Worm (Caenorhabditis elegans) whole organism, L1 larva: Measurements from ENCODE around the gene ilys-6.

Experiments used
- F16B12.6 ChIP-seq: fragments of 150-350 bp; optimal IDR thresholded peaks from 2 replicates; lab custom pipeline; 2014; ENCODE audit warnings: missing biosample characterization, missing genetic modification characterization
- aly-2 ChIP-seq: fragments of 150-350 bp; optimal IDR thresholded peaks from 2 replicates; lab custom pipeline; 2014; ENCODE audit warnings: missing biosample characterization, missing genetic modification characterization
- ceh-82 ChIP-seq, 3 experiments: fragments of 150-350 bp in 1 of 3; sonication (generic microtip) in 2 of 3; optimal IDR thresholded peaks; 2 replicates each; lab custom pipeline; 2014 to 2017; ENCODE audit warnings: missing biosample characterization in 3 of 3, missing genetic modification characterization in 3 of 3
- dpl-1 ChIP-seq, 3 experiments: fragments of 150-350 bp in 2 of 3; sonication (generic microtip) in 1 of 3; optimal IDR thresholded peaks; 2 replicates each; lab custom pipeline; 2014 to 2017; ENCODE audit warnings: missing biosample characterization in 3 of 3, missing genetic modification characterization in 3 of 3, missing genetic modification reagents in 3 of 3
- efl-1 ChIP-seq, 4 experiments: fragments of 150-350 bp; optimal IDR thresholded peaks in 3 of 4; peaks in 1 of 4; 1 replicate in 1 of 4; 2 replicates in 3 of 4; lab custom pipeline; 2014; ENCODE audit warnings: missing biosample characterization in 2 of 4, missing genetic modification characterization in 2 of 4, missing genetic modification reagents in 2 of 4
- egl-13 ChIP-seq: sonication (generic microtip); optimal IDR thresholded peaks from 2 replicates; lab custom pipeline; 2016; ENCODE audit warnings: missing genotype, missing genetic modification reagents, missing genetic modification characterization, missing compliant biosample characterization
- elt-2 ChIP-seq: sonication (generic microtip); optimal IDR thresholded peaks from 2 replicates; lab custom pipeline; 2016; ENCODE audit warnings: missing genetic modification characterization, mild to moderate bottlenecking, inconsistent platforms, missing compliant biosample characterization, missing genetic modification reagents
- ets-5 ChIP-seq: fragments of 200-800 bp; sonication (Bioruptor generic); IDR thresholded peaks from 2 replicates; pipeline ENCODE4 v1.3.6; 2022; ENCODE audit warnings: missing genetic modification characterization, missing compliant biosample characterization
- fos-1 ChIP-seq: fragments of 150-350 bp; optimal IDR thresholded peaks from 2 replicates; lab custom pipeline; 2014; ENCODE audit warnings: missing biosample characterization, missing genetic modification characterization
- grh-1 ChIP-seq: fragments of 200-800 bp; sonication (Bioruptor generic); IDR thresholded peaks from 2 replicates; pipeline ENCODE4 v1.3.6; 2022; ENCODE audit warnings: missing genetic modification reagents, missing genetic modification characterization, missing compliant biosample characterization
- irx-1 ChIP-seq: sonication (generic microtip); optimal IDR thresholded peaks from 2 replicates; lab custom pipeline; 2016; ENCODE audit warnings: missing genetic modification characterization, missing compliant biosample characterization
- lin-13 ChIP-seq: fragments of 150-350 bp; optimal IDR thresholded peaks from 2 replicates; lab custom pipeline; 2014; ENCODE audit warnings: missing biosample characterization, missing genetic modification reagents, missing genetic modification characterization
- lin-15B ChIP-seq: fragments of 150-350 bp; sonication (generic microtip); optimal IDR thresholded peaks from 3 replicates; lab custom pipeline; 2014; ENCODE audit warnings: missing biosample characterization, missing genetic modification characterization
- lin-35 ChIP-seq, 2 experiments: fragments of 150-350 bp; optimal IDR thresholded peaks; 2 replicates each; lab custom pipeline; 2014; ENCODE audit warnings: missing biosample characterization in 2 of 2, missing genetic modification characterization in 2 of 2, missing genetic modification reagents in 2 of 2
- lin-39 ChIP-seq: fragments of 150-350 bp; optimal IDR thresholded peaks from 2 replicates; lab custom pipeline; 2014; ENCODE audit warnings: missing biosample characterization, missing genetic modification reagents, missing genetic modification characterization
- lir-3 ChIP-seq: sonication (generic microtip); optimal IDR thresholded peaks from 2 replicates; lab custom pipeline; 2016; ENCODE audit warnings: mild to moderate bottlenecking, missing genetic modification characterization, moderate library complexity, missing compliant biosample characterization; ENCODE audit not compliant: poor library complexity
- mab-9 ChIP-seq: fragments of 200-800 bp; sonication (Bioruptor generic); IDR thresholded peaks from 2 replicates; pipeline ENCODE4 v1.3.6; 2022; ENCODE audit warnings: missing genetic modification reagents, missing genetic modification characterization, missing compliant biosample characterization
- mep-1 ChIP-seq: fragments of 150-350 bp; optimal IDR thresholded peaks from 2 replicates; lab custom pipeline; 2014; ENCODE audit warnings: missing biosample characterization, missing genetic modification characterization
- nhr-19 ChIP-seq: fragments of 200-800 bp; sonication (Bioruptor generic); conservative IDR thresholded peaks from 2 replicates; pipeline ENCODE4 v1.3.6; 2022; ENCODE audit warnings: missing genetic modification characterization, missing compliant biosample characterization
- nhr-28 ChIP-seq: fragments of 150-350 bp; optimal IDR thresholded peaks from 2 replicates; lab custom pipeline; 2014; ENCODE audit warnings: missing biosample characterization, missing genetic modification characterization
- nhr-71 ChIP-seq: sonication (generic microtip); optimal IDR thresholded peaks from 2 replicates; lab custom pipeline; 2016; ENCODE audit warnings: mild to moderate bottlenecking, missing genetic modification characterization, moderate library complexity, missing compliant biosample characterization
- nhr-85 ChIP-seq: sonication (generic microtip); peaks from one replicate; lab custom pipeline; 2016; ENCODE audit warnings: missing genetic modification characterization, inconsistent platforms, missing compliant biosample characterization
- nhr-90 ChIP-seq: sonication (generic microtip); optimal IDR thresholded peaks from 2 replicates; lab custom pipeline; 2016; ENCODE audit warnings: mild to moderate bottlenecking, missing genetic modification characterization, missing compliant biosample characterization; ENCODE audit not compliant: poor library complexity
- rnt-1 ChIP-seq: sonication (generic microtip); optimal IDR thresholded peaks from 2 replicates; lab custom pipeline; 2016; ENCODE audit warnings: mild to moderate bottlenecking, missing genetic modification characterization, moderate library complexity, missing compliant biosample characterization
- sox-4 ChIP-seq: sonication (generic microtip); optimal IDR thresholded peaks from 2 replicates; lab custom pipeline; 2016; ENCODE audit warnings: missing genetic modification characterization, missing compliant biosample characterization
- unc-62 ChIP-seq: fragments of 150-350 bp; optimal IDR thresholded peaks from 2 replicates; lab custom pipeline; 2014; ENCODE audit warnings: missing biosample characterization, missing genetic modification reagents, missing genetic modification characterization

ilys-6 gene

ce11 chrIV:4016723-4017122, 46.8 kb downstream of the ilys-6 start:
- TF ChIP-seq fos-1 (tag; lab: Kevin White, UChicago) = no peak
- no peak for TF ChIP-seq lin-15B (tag; lab: Kevin White, UChicago)
- no peak for TF ChIP-seq nhr-90
- TF ChIP-seq irx-1 (tag; lab: Kevin White, UChicago) = no peak
- no peak for TF ChIP-seq efl-1 (optimal IDR thresholded peaks at IDR 0.05; lab: Kevin White, UChicago)
- TF ChIP-seq efl-1 (GFP tag; optimal IDR thresholded peaks at IDR 0.05 in 1 of 2; lab: Kevin White, UChicago) = no peak
- no peak for TF ChIP-seq lin-39
- TF ChIP-seq lin-35 (GFP tag; optimal IDR thresholded peaks at IDR 0.05; lab: Kevin White, UChicago) = no peak
- no peak for TF ChIP-seq lin-13 (GFP tag; lab: Kevin White, UChicago)
- TF ChIP-seq lir-3 (tag; lab: Kevin White, UChicago) = no peak
- TF ChIP-seq elt-2 (tag; lab: Kevin White, UChicago) = no peak
- no peak for TF ChIP-seq nhr-71
- TF ChIP-seq, all 84 proteins: peak for 0

- no peak for TF ChIP-seq mep-1 (tag; lab: Kevin White, UChicago)
- TF ChIP-seq nhr-85 (tag; lab: Kevin White, UChicago) = peak; percentile 42
Observed at ce11 chrIV:4015660-4016059, 47.8 kb downstream of the ilys-6 start.

ce11 chrIV:4014341-4014826, 49.1 kb downstream of the ilys-6 start:
- no peak; the same call in 1 of the 2 replicates for TF ChIP-seq mab-9 (GFP tag; lab: Robert Waterston, UW)
- peak; percentile 1 for TF ChIP-seq rnt-1 (tag; lab: Kevin White, UChicago)
- peak; percentile 32 for TF ChIP-seq lin-13 (GFP tag; lab: Kevin White, UChicago)
- TF ChIP-seq grh-1 (GFP tag; lab: Robert Waterston, UW) = no peak
- peak; percentile 29 for TF ChIP-seq nhr-19 (GFP tag; lab: Robert Waterston, UW)
- peak; percentile 22 for TF ChIP-seq nhr-71
- no peak for TF ChIP-seq ceh-82 (tag; optimal IDR thresholded peaks at IDR 0.05; lab: Kevin White, UChicago)
- no peak for TF ChIP-seq unc-62
- no peak for TF ChIP-seq sox-4 (tag; lab: Kevin White, UChicago)
- no peak for TF ChIP-seq nhr-28
- no peak for TF ChIP-seq F16B12.6 (tag; lab: Kevin White, UChicago)
- no peak for TF ChIP-seq egl-13 (tag; lab: Kevin White, UChicago)
- TF ChIP-seq ets-5 (GFP tag; lab: Robert Waterston, UW) = no peak
- peak; percentile 73 for TF ChIP-seq aly-2
- TF ChIP-seq nhr-85 (tag; lab: Kevin White, UChicago) = peak; percentile 78
- TF ChIP-seq, all 84 proteins: peak for 6

DNA sequence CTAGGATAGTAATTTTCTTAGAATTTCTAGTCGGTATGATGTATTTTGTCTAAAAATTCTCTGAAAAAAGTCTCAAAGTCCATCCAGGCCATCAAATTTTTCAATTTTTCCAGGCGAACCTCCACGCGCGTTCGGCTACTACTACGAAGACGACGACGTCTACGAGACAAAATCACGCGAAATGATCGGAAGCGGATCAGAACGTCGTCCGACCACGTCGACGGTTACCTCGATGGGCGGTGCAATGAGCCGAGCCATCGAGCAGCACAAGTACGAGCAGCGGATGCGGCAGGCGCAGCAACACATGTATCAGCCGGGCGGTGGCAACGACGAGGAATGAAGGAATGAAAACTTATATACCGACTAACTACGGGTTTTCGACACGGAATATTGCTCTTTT, 49.9 kb downstream of the ilys-6 start:
- TF ChIP-seq nhr-85 (tag; lab: Kevin White, UChicago) (no peak), dpl-1 (GFP tag; optimal IDR thresholded peaks at IDR 0.05; lab: Kevin White, UChicago) (no peak)
